Worm (Caenorhabditis elegans) whole organism, L4 larva: ENCODE data around the gene xrn-2.

Source experiments
- aly-2 ChIP-seq: sonication (generic microtip); optimal IDR thresholded peaks from 2 replicates; lab custom pipeline; 2018; ENCODE audit warnings: missing biosample characterization, missing genetic modification characterization
- ama-1 ChIP-seq: fragments of 150-350 bp; optimal IDR thresholded peaks from 2 replicates; lab custom pipeline; 2014; ENCODE audit warnings: inconsistent platforms, mixed read lengths
- dpl-1 ChIP-seq: fragments of 150-350 bp; optimal IDR thresholded peaks from 2 replicates; lab custom pipeline; 2014; ENCODE audit warnings: missing biosample characterization, missing genetic modification reagents, missing genetic modification characterization
- lin-1 ChIP-seq: fragments of 200-800 bp; sonication (Bioruptor generic); IDR thresholded peaks from 2 replicates; pipeline ENCODE4 v1.3.6; 2022; ENCODE audit warnings: missing genetic modification reagents, missing genetic modification characterization, missing compliant biosample characterization
- nhr-28 ChIP-seq: fragments of 150-350 bp; optimal IDR thresholded peaks from 2 replicates; lab custom pipeline; 2014; ENCODE audit warnings: missing biosample characterization, missing genetic modification characterization
- nhr-76 ChIP-seq: fragments of 150-350 bp; optimal IDR thresholded peaks from 2 replicates; lab custom pipeline; 2014; ENCODE audit warnings: missing biosample characterization, missing genetic modification characterization
- unc-130 ChIP-seq: sonication (generic microtip); optimal IDR thresholded peaks from 2 replicates; lab custom pipeline; 2016; ENCODE audit warnings: missing genetic modification reagents, missing genetic modification characterization, missing compliant biosample characterization

ce11 chrII:14211118-14211517, 55.5 kb downstream of the xrn-2 start, which contains the start of gene hot-7:
- TF ChIP-seq nhr-28 (tag; lab: Kevin White, UChicago) (no peak), lin-1 (no peak), aly-2 (no peak), unc-130 (GFP tag; lab: Kevin White, UChicago) (no peak), ama-1 (lab: Kevin White, UChicago) (no peak), dpl-1 (no peak), nhr-76 (tag; lab: Kevin White, UChicago) (no peak)
